Fruit fly (Drosophila melanogaster): ENCODE results near the gene CG5151.

Gene CG5151

dm6 chr3L:16165356-16166168, 1.1 kb upstream of the CG5151 start (continued):
- TF ChIP-seq tin (GFP tag; optimal IDR thresholded peaks at IDR 0.05) (peak; percentile 22), CG8765 (GFP tag; IDR thresholded peaks at IDR 0.05) (no peak), CG2199 (GFP tag; IDR thresholded peaks at IDR 0.05) (no peak), wdn (GFP tag; IDR thresholded peaks at IDR 0.05) (no peak), CG8089 (GFP tag; optimal IDR thresholded peaks at IDR 0.05) (no peak), CG6654 (GFP tag; optimal IDR thresholded peaks at IDR 0.05) (no peak), CG13287 (GFP tag; IDR thresholded peaks at IDR 0.05; ENCODE audit: partially characterized antibody) (no peak), CG16779 (GFP tag; IDR thresholded peaks at IDR 0.05) (no peak), sc (optimal IDR thresholded peaks at IDR 0.05) (no peak), sc (GFP tag; optimal IDR thresholded peaks at IDR 0.05) (no peak), hb (GFP tag; IDR thresholded peaks at IDR 0.05; ENCODE audit: partially characterized antibody) (no peak), Pdp1 (GFP tag; optimal IDR thresholded peaks at IDR 0.05) (peak; percentile 54 to 67), kay (GFP tag; optimal IDR thresholded peaks at IDR 0.05) (peak; percentile 43), Lhr (GFP tag; optimal IDR thresholded peaks at IDR 0.05) (no peak), CG11696 (GFP tag; IDR thresholded peaks at IDR 0.05) (no peak), CG33557 (GFP tag; optimal IDR thresholded peaks at IDR 0.05) (no peak), vfl (GFP tag; optimal IDR thresholded peaks at IDR 0.05) (peak; percentile 46), CG18764 (GFP tag; optimal IDR thresholded peaks at IDR 0.05) (no peak), p53 (GFP tag; optimal IDR thresholded peaks at IDR 0.05) (no peak), caup (GFP tag; optimal IDR thresholded peaks at IDR 0.05; ENCODE audit: severe bottlenecking) (peak; percentile 19), Eip74EF (GFP tag; optimal IDR thresholded peaks at IDR 0.05) (no peak), gcm (GFP tag; optimal IDR thresholded peaks at IDR 0.05) (no peak), CG4820 (GFP tag; optimal IDR thresholded peaks at IDR 0.05) (peak; percentile 3), CG2120 (GFP tag; optimal IDR thresholded peaks at IDR 0.05) (peak; percentile 86), Asciz (GFP tag; optimal IDR thresholded peaks at IDR 0.05) (peak; percentile 2), tap (tag; optimal IDR thresholded peaks at IDR 0.05) (no peak), PHDP (tag; optimal IDR thresholded peaks at IDR 0.05) (peak; percentile 34), Nf-YC (tag; optimal IDR thresholded peaks at IDR 0.05) (no peak), Fer2 (tag; optimal IDR thresholded peaks at IDR 0.05) (no peak), Dek (tag; optimal IDR thresholded peaks at IDR 0.05) (peak; percentile 9), CG14860 (GFP tag; IDR thresholded peaks at IDR 0.05; ENCODE audit: partially characterized antibody) (no peak), pros (GFP tag; optimal IDR thresholded peaks at IDR 0.05) (no peak), CG3726 (GFP tag; IDR thresholded peaks at IDR 0.05) (no peak), emc (GFP tag; optimal IDR thresholded peaks at IDR 0.05) (peak; percentile 11), HHEX (GFP tag; optimal IDR thresholded peaks at IDR 0.05) (peak; percentile 8), CG6813 (GFP tag; optimal IDR thresholded peaks at IDR 0.05) (no peak), pum (GFP tag; optimal IDR thresholded peaks at IDR 0.05) (no peak), Awh (GFP tag; IDR thresholded peaks at IDR 0.05) (0 out of 2 replicates have a peak, but pooled peaks have one; percentile 25), CG11695 (GFP tag; IDR thresholded peaks at IDR 0.05) (peak; percentile 50; the same call in 1 of the 3 replicates), CG1529 (GFP tag; optimal IDR thresholded peaks at IDR 0.05) (no peak), ara (GFP tag; IDR thresholded peaks at IDR 0.05) (no peak), CG17829 (tag; optimal IDR thresholded peaks at IDR 0.05) (no peak), CG18476 (GFP tag; optimal IDR thresholded peaks at IDR 0.05) (peak; percentile 28), Deaf1 (tag; optimal IDR thresholded peaks at IDR 0.05) (peak; percentile 8), sug (tag; optimal IDR thresholded peaks at IDR 0.05) (no peak), CG11456 (GFP tag; IDR thresholded peaks at IDR 0.05) (no peak), CG17802 (tag; optimal IDR thresholded peaks at IDR 0.05) (no peak), cwo (GFP tag; optimal IDR thresholded peaks at IDR 0.05) (no peak), CoRest (tag; optimal IDR thresholded peaks at IDR 0.05) (peak; percentile 69)
